Fruit fly (Drosophila melanogaster) whole organism, embryonic: Measurements from ENCODE around the gene CG10413.

ENCODE experiments used
- CG10565 ChIP-seq: fragments of 200-800 bp; sonication (Bioruptor generic); optimal IDR thresholded peaks from 3 replicates; lab custom pipeline; 2016; ENCODE audit warnings: missing biosample characterization, mild to moderate bottlenecking, missing genetic modification characterization
- CG11560 ChIP-seq: fragments of 200-800 bp; sonication (Bioruptor generic); IDR thresholded peaks from 3 replicates; pipeline ENCODE4 v1.3.6; 2022; ENCODE audit warnings: missing biosample characterization, missing genetic modification characterization
- CG12769 ChIP-seq: fragments of 200-800 bp; sonication (Bioruptor generic); optimal IDR thresholded peaks from 2 replicates; lab custom pipeline; 2019; ENCODE audit warnings: missing biosample characterization, mild to moderate bottlenecking, missing genetic modification characterization, moderate library complexity
- CG15011 ChIP-seq: fragments of 200-800 bp; sonication (Bioruptor generic); optimal IDR thresholded peaks from 3 replicates; lab custom pipeline; 2018; ENCODE audit warnings: missing biosample characterization, mild to moderate bottlenecking, missing genetic modification characterization
- CG15514 ChIP-seq: fragments of 200-800 bp; sonication (Bioruptor generic); optimal IDR thresholded peaks from 3 replicates; lab custom pipeline; 2017; ENCODE audit warnings: missing biosample characterization, missing genetic modification characterization, mild to moderate bottlenecking, moderate library complexity, missing genetic modification reagents
- CG17328 ChIP-seq: fragments of 200-800 bp; sonication (Bioruptor generic); IDR thresholded peaks from 2 replicates; pipeline ENCODE4 v1.3.6; 2022; ENCODE audit warnings: missing biosample characterization, missing genetic modification characterization
- CG17361 ChIP-seq: fragments of 200-800 bp; sonication (Bioruptor generic); IDR thresholded peaks from 3 replicates; pipeline ENCODE4 v1.3.6; 2022; ENCODE audit warnings: missing biosample characterization, missing genetic modification characterization
- CG17912 ChIP-seq: fragments of 200-800 bp; sonication (Bioruptor generic); optimal IDR thresholded peaks from 2 replicates; lab custom pipeline; 2018; ENCODE audit warnings: missing biosample characterization, mild to moderate bottlenecking, missing genetic modification characterization
- CG18619 ChIP-seq: fragments of 200-800 bp; sonication (Bioruptor generic); optimal IDR thresholded peaks from 3 replicates; lab custom pipeline; 2017; ENCODE audit warnings: missing biosample characterization, mild to moderate bottlenecking, missing genetic modification characterization
- CG2678 ChIP-seq: fragments of 200-800 bp; sonication (Bioruptor generic); optimal IDR thresholded peaks from 3 replicates; lab custom pipeline; 2019; ENCODE audit warnings: missing biosample characterization, mild to moderate bottlenecking, missing genetic modification characterization, moderate library complexity
- CG2889 ChIP-seq: fragments of 200-800 bp; sonication (Bioruptor generic); IDR thresholded peaks from 3 replicates; pipeline ENCODE4 v1.3.6; 2022; ENCODE audit warnings: missing biosample characterization, missing genetic modification characterization
- CG3847 ChIP-seq: fragments of 200-800 bp; sonication (Bioruptor generic); IDR thresholded peaks from 2 replicates; pipeline ENCODE4 v1.3.6; 2022; ENCODE audit warnings: missing biosample characterization, missing genetic modification characterization
- CG4282 ChIP-seq: fragments of 200-800 bp; sonication (Bioruptor generic); optimal IDR thresholded peaks from 2 replicates; lab custom pipeline; 2016; ENCODE audit warnings: missing biosample characterization, missing genetic modification characterization
- CG4328 ChIP-seq: fragments of 200-800 bp; sonication (Bioruptor generic); optimal IDR thresholded peaks from 3 replicates; lab custom pipeline; 2017; ENCODE audit warnings: missing biosample characterization, missing genetic modification reagents, missing genetic modification characterization
- CG4820 ChIP-seq: fragments of 200-800 bp; sonication (Bioruptor generic); optimal IDR thresholded peaks from 3 replicates; lab custom pipeline; 2016; ENCODE audit warnings: missing biosample characterization, missing genetic modification characterization
- CG6175 ChIP-seq: fragments of 200-800 bp; sonication (Bioruptor generic); IDR thresholded peaks from 3 replicates; pipeline ENCODE4 v1.3.6; 2022; ENCODE audit warnings: missing biosample characterization, missing genetic modification characterization
- CG7271 ChIP-seq: fragments of 200-800 bp; sonication (Bioruptor generic); optimal IDR thresholded peaks from 2 replicates; lab custom pipeline; 2018; ENCODE audit warnings: missing biosample characterization, mild to moderate bottlenecking, missing genetic modification characterization, moderate library complexity
- CG7963 ChIP-seq: fragments of 200-800 bp; sonication (Bioruptor generic); IDR thresholded peaks from 3 replicates; pipeline ENCODE4 v1.3.6; 2022; ENCODE audit warnings: missing biosample characterization, missing genetic modification characterization; ENCODE audit not compliant: partially characterized antibody
- CG9727 ChIP-seq: fragments of 200-800 bp; sonication (Bioruptor generic); optimal IDR thresholded peaks from 3 replicates; lab custom pipeline; 2017; ENCODE audit warnings: missing biosample characterization, mild to moderate bottlenecking, missing genetic modification characterization
- CG9817 ChIP-seq: fragments of 200-800 bp; sonication (Bioruptor generic); optimal IDR thresholded peaks from 2 replicates; lab custom pipeline; 2018; ENCODE audit warnings: missing biosample characterization, mild to moderate bottlenecking, missing genetic modification characterization, moderate library complexity
- CTCF ChIP-seq: fragments of 200-800 bp; sonication (Bioruptor generic); optimal IDR thresholded peaks from 2 replicates; lab custom pipeline; 2017; ENCODE audit warnings: missing biosample characterization, mild to moderate bottlenecking, missing genetic modification characterization, moderate library complexity
- CrebB ChIP-seq: fragments of 200-800 bp; sonication (Bioruptor generic); optimal IDR thresholded peaks from 3 replicates; lab custom pipeline; 2018; ENCODE audit warnings: missing biosample characterization, mild to moderate bottlenecking, missing genetic modification characterization
- GATAe ChIP-seq: fragments of 200-800 bp; sonication (Bioruptor generic); conservative IDR thresholded peaks from 2 replicates; pipeline ENCODE4 v1.3.6; 2022; ENCODE audit warnings: missing biosample characterization, missing genetic modification characterization
- Hey ChIP-seq: fragments of 200-800 bp; sonication (Bioruptor generic); optimal IDR thresholded peaks from 3 replicates; lab custom pipeline; 2018; ENCODE audit warnings: missing biosample characterization, mild to moderate bottlenecking, missing genetic modification characterization
- Hr3 ChIP-seq: fragments of 200-800 bp; sonication (Bioruptor generic); optimal IDR thresholded peaks from 3 replicates; lab custom pipeline; 2016; ENCODE audit warnings: missing biosample characterization, missing genetic modification characterization
- Mad ChIP-seq: fragments of 200-800 bp; sonication (Bioruptor generic); optimal IDR thresholded peaks from 2 replicates; lab custom pipeline; 2016; ENCODE audit warnings: missing biosample characterization, missing genetic modification characterization
- Mes4 ChIP-seq: fragments of 200-800 bp; sonication (Bioruptor generic); optimal IDR thresholded peaks from 2 replicates; lab custom pipeline; 2016; ENCODE audit warnings: missing biosample characterization, missing genetic modification characterization
- Mrtf ChIP-seq: fragments of 200-800 bp; sonication (Bioruptor generic); IDR thresholded peaks from 3 replicates; pipeline ENCODE4 v1.3.6; 2022; ENCODE audit warnings: missing biosample characterization, missing genetic modification characterization
- Oli ChIP-seq: fragments of 200-800 bp; sonication (Bioruptor generic); optimal IDR thresholded peaks from 2 replicates; lab custom pipeline; 2018; ENCODE audit warnings: missing biosample characterization, mild to moderate bottlenecking, missing genetic modification characterization, moderate library complexity
- Rfx ChIP-seq: fragments of 200-800 bp; sonication (Bioruptor generic); IDR thresholded peaks from 2 replicates; pipeline ENCODE4 v1.3.6; 2022; ENCODE audit warnings: missing biosample characterization, missing genetic modification characterization
- Side ChIP-seq: fragments of 200-800 bp; sonication (Bioruptor generic); optimal IDR thresholded peaks from 2 replicates; lab custom pipeline; 2016; ENCODE audit warnings: missing biosample characterization, missing genetic modification characterization
- bbx ChIP-seq: fragments of 200-800 bp; sonication (Bioruptor generic); IDR thresholded peaks from 2 replicates; pipeline ENCODE4 v1.3.6; 2022; ENCODE audit warnings: missing biosample characterization, missing genetic modification characterization; ENCODE audit not compliant: partially characterized antibody
- corto ChIP-seq: fragments of 200-800 bp; sonication (Bioruptor generic); optimal IDR thresholded peaks from 2 replicates; lab custom pipeline; 2016; ENCODE audit warnings: missing biosample characterization, mild to moderate bottlenecking, missing genetic modification characterization, moderate library complexity
- crp ChIP-seq, 2 experiments: fragments of 200-800 bp; sonication (Bioruptor generic); optimal IDR thresholded peaks; 2 replicates in 1 of 2; 3 replicates in 1 of 2; lab custom pipeline; 2017; ENCODE audit warnings: missing biosample characterization in 2 of 2, missing genetic modification characterization in 2 of 2, mild to moderate bottlenecking in 1 of 2, moderate library complexity in 1 of 2
- dati ChIP-seq: fragments of 200-800 bp; sonication (Bioruptor generic); IDR thresholded peaks from 2 replicates; pipeline ENCODE4 v1.3.6; 2022; ENCODE audit warnings: missing biosample characterization, missing genetic modification characterization
- disco-r ChIP-seq: fragments of 200-800 bp; sonication (Bioruptor generic); optimal IDR thresholded peaks from 2 replicates; lab custom pipeline; 2016; ENCODE audit warnings: missing biosample characterization, missing genetic modification characterization
- fd3F ChIP-seq: fragments of 200-800 bp; sonication (Bioruptor generic); optimal IDR thresholded peaks from 2 replicates; lab custom pipeline; 2018; ENCODE audit warnings: missing biosample characterization, mild to moderate bottlenecking, missing genetic modification characterization, moderate library complexity
- fd96Cb ChIP-seq: fragments of 200-800 bp; sonication (Bioruptor generic); optimal IDR thresholded peaks from 2 replicates; lab custom pipeline; 2018; ENCODE audit warnings: missing biosample characterization, mild to moderate bottlenecking, missing genetic modification characterization, moderate library complexity
- gcm ChIP-seq: fragments of 200-800 bp; sonication (Bioruptor generic); optimal IDR thresholded peaks from 2 replicates; lab custom pipeline; 2019; ENCODE audit warnings: missing biosample characterization, mild to moderate bottlenecking, missing genetic modification characterization, moderate library complexity
- gsb-n ChIP-seq: fragments of 200-800 bp; sonication (Bioruptor generic); optimal IDR thresholded peaks from 3 replicates; lab custom pipeline; 2018; ENCODE audit warnings: missing biosample characterization, mild to moderate bottlenecking, missing genetic modification characterization
- hth ChIP-seq: fragments of >200 bp; optimal IDR thresholded peaks from 2 replicates; lab custom pipeline; 2017; ENCODE audit warnings: inconsistent platforms
- nau ChIP-seq: fragments of 200-800 bp; sonication (Bioruptor generic); optimal IDR thresholded peaks from 3 replicates; lab custom pipeline; 2017; ENCODE audit warnings: missing biosample characterization, mild to moderate bottlenecking, missing genetic modification characterization, missing genetic modification reagents
- psq ChIP-seq: fragments of 200-800 bp; sonication (Bioruptor generic); optimal IDR thresholded peaks from 2 replicates; lab custom pipeline; 2017; ENCODE audit warnings: missing biosample characterization, missing genetic modification characterization
- run ChIP-seq: fragments of 200-800 bp; sonication (Bioruptor generic); optimal IDR thresholded peaks from 3 replicates; lab custom pipeline; 2018; ENCODE audit warnings: missing biosample characterization, mild to moderate bottlenecking, missing genetic modification characterization
- sd ChIP-seq: fragments of 200-800 bp; sonication (Bioruptor generic); optimal IDR thresholded peaks from 3 replicates; lab custom pipeline; 2018; ENCODE audit warnings: missing biosample characterization, mild to moderate bottlenecking, missing genetic modification characterization, moderate library complexity
- shn ChIP-seq: fragments of 200-800 bp; sonication (Bioruptor generic); optimal IDR thresholded peaks from 3 replicates; lab custom pipeline; 2016; ENCODE audit warnings: missing biosample characterization, missing genetic modification characterization
- sob ChIP-seq: fragments of 200-800 bp; sonication (Bioruptor generic); IDR thresholded peaks from 2 replicates; pipeline ENCODE4 v1.3.6; 2022; ENCODE audit warnings: missing biosample characterization, missing genetic modification characterization
- sr ChIP-seq: fragments of 200-800 bp; sonication (Bioruptor generic); IDR thresholded peaks from 3 replicates; pipeline ENCODE4 v1.3.6; 2022; ENCODE audit warnings: missing biosample characterization, missing genetic modification characterization
- tap ChIP-seq: fragments of 200-800 bp; optimal IDR thresholded peaks from 3 replicates; lab custom pipeline; 2019; ENCODE audit warnings: missing biosample characterization, mild to moderate bottlenecking, missing genetic modification characterization, moderate library complexity
- unpg ChIP-seq: fragments of 200-800 bp; sonication (Bioruptor generic); optimal IDR thresholded peaks from 3 replicates; lab custom pipeline; 2018; ENCODE audit warnings: missing biosample characterization, mild to moderate bottlenecking, missing genetic modification characterization, moderate library complexity
- vfl ChIP-seq: fragments of 200-800 bp; sonication (Bioruptor generic); optimal IDR thresholded peaks from 2 replicates; lab custom pipeline; 2016; ENCODE audit warnings: missing biosample characterization, missing genetic modification characterization
- vvl ChIP-seq: fragments of 200-800 bp; sonication (Bioruptor generic); IDR thresholded peaks from 2 replicates; pipeline ENCODE4 v1.3.6; 2022; ENCODE audit warnings: missing biosample characterization, missing genetic modification characterization

Gene CG10413

dm6 chr2L:18617003-18617402, 12.0 kb upstream of the CG10413 start, which contains the start of gene MESR3 (continued):
- TF ChIP-seq CG2678 (tag; lab: Kevin White, UChicago) (peak; percentile 89), Mrtf (GFP tag; lab: Robert Waterston, UW) (peak; percentile 48; the same call in 1 of the 3 replicates), CG6175 (GFP tag; lab: Robert Waterston, UW) (0 out of 3 replicates have a peak, but pooled peaks have one; percentile 9), vfl (GFP tag; lab: Kevin White, UChicago) (no peak), Hey (tag; lab: Kevin White, UChicago) (peak; percentile 28), CG4282 (GFP tag; lab: Kevin White, UChicago) (no peak), CG17328 (GFP tag; lab: Robert Waterston, UW) (peak; percentile 78), CG7963 (GFP tag; lab: Robert Waterston, UW) (no peak), gsb-n (tag; lab: Kevin White, UChicago) (no peak), run (peak; percentile 60), CG4328 (peak; percentile 66), CG7271 (peak; percentile 58), GATAe (no peak), Oli (tag; lab: Kevin White, UChicago) (peak; percentile 37), vvl (GFP tag; lab: Robert Waterston, UW) (peak; percentile 63; the same call in 1 of the 2 replicates), sr (GFP tag; lab: Robert Waterston, UW) (no peak; the same call in 2 of the 3 replicates), corto (no peak), shn (GFP tag; lab: Kevin White, UChicago) (no peak), CG4820 (GFP tag; lab: Kevin White, UChicago) (peak; percentile 51), CG10565 (GFP tag; lab: Kevin White, UChicago) (no peak), nau (GFP tag; lab: Kevin White, UChicago) (no peak), CTCF (GFP tag; lab: Kevin White, UChicago) (no peak), CG9817 (tag; lab: Kevin White, UChicago) (peak; percentile 36), Mad (GFP tag; lab: Kevin White, UChicago) (no peak), CG15514 (GFP tag; lab: Kevin White, UChicago) (peak; percentile 68), CG17912 (GFP tag; lab: Kevin White, UChicago) (no peak), dati (GFP tag; lab: Robert Waterston, UW) (no peak), CG15011 (GFP tag; lab: Kevin White, UChicago) (peak; percentile 10), Hr3 (GFP tag; lab: Kevin White, UChicago) (peak; percentile 31), psq (GFP tag; lab: Kevin White, UChicago) (peak; percentile 23), CG12769 (no peak), bbx (GFP tag; lab: Robert Waterston, UW) (peak; percentile 53; the same call in 1 of the 2 replicates), tap (tag; lab: Kevin White, UChicago) (peak; percentile 78), Side (GFP tag; lab: Kevin White, UChicago) (peak; percentile 52), CG11560 (no peak), CG17361 (GFP tag; lab: Robert Waterston, UW) (peak; percentile 88), CrebB (no peak), gcm (GFP tag; lab: Kevin White, UChicago) (peak; percentile 55), unpg (GFP tag; lab: Kevin White, UChicago) (peak; percentile 46), CG3847 (GFP tag; lab: Robert Waterston, UW) (peak; percentile 51), CG18619 (GFP tag; lab: Kevin White, UChicago) (peak; percentile 70), fd3F (GFP tag; lab: Kevin White, UChicago) (peak; percentile 62), crp (GFP tag; optimal IDR thresholded peaks at IDR 0.05; lab: Kevin White, UChicago) (no peak), hth (lab: Kevin White, UChicago) (no peak), disco-r (GFP tag; lab: Kevin White, UChicago) (no peak), sob (GFP tag; lab: Robert Waterston, UW) (peak; percentile 38; the same call in 1 of the 2 replicates), Rfx (GFP tag; lab: Robert Waterston, UW) (peak; percentile 50), sd (no peak), Mes4 (GFP tag; lab: Kevin White, UChicago) (no peak), CG9727 (GFP tag; lab: Kevin White, UChicago) (peak; percentile 69), fd96Cb (tag; lab: Kevin White, UChicago) (peak; percentile 50), CG2889 (GFP tag; lab: Robert Waterston, UW) (no peak)
